Fruit fly (Drosophila melanogaster) whole organism, prepupa: Measurements from ENCODE around the gene TfIIFalpha.

Source experiments
- CG10631 ChIP-seq: fragments of 200-800 bp; sonication (Bioruptor generic); optimal IDR thresholded peaks from 2 replicates; lab custom pipeline; 2016; ENCODE audit warnings: missing biosample characterization, missing genetic modification characterization
- CG11294 ChIP-seq: fragments of 200-800 bp; sonication (Bioruptor generic); IDR thresholded peaks from 2 replicates; pipeline ENCODE4 v1.3.6; 2022; ENCODE audit warnings: missing biosample characterization, missing genetic modification characterization
- CG11762 ChIP-seq: fragments of 200-800 bp; sonication (Bioruptor generic); optimal IDR thresholded peaks from 3 replicates; lab custom pipeline; 2016; ENCODE audit warnings: missing biosample characterization, missing genetic modification characterization; ENCODE audit not compliant: insufficient read depth
- CG15336 ChIP-seq: fragments of 200-800 bp; sonication (Bioruptor generic); IDR thresholded peaks from 2 replicates; pipeline ENCODE4 v1.3.6; 2022; ENCODE audit warnings: missing biosample characterization, missing genetic modification characterization
- CG1621 ChIP-seq: fragments of 200-800 bp; sonication (Bioruptor generic); optimal IDR thresholded peaks from 3 replicates; lab custom pipeline; 2018; ENCODE audit warnings: missing biosample characterization, mild to moderate bottlenecking, missing genetic modification characterization
- CG3032 ChIP-seq: fragments of 200-800 bp; optimal IDR thresholded peaks from 2 replicates; lab custom pipeline; 2019; ENCODE audit warnings: missing biosample characterization, mild to moderate bottlenecking, missing genetic modification characterization, moderate library complexity
- CG31627 ChIP-seq: fragments of 200-800 bp; sonication (Bioruptor generic); optimal IDR thresholded peaks from 3 replicates; lab custom pipeline; 2016; ENCODE audit warnings: missing biosample characterization, missing genetic modification characterization
- CG34406 ChIP-seq: fragments of 200-800 bp; sonication (Bioruptor generic); optimal IDR thresholded peaks from 3 replicates; lab custom pipeline; 2016; ENCODE audit warnings: missing biosample characterization, missing genetic modification characterization
- CG3919 ChIP-seq: fragments of 200-800 bp; sonication (Bioruptor generic); optimal IDR thresholded peaks from 3 replicates; lab custom pipeline; 2016; ENCODE audit warnings: missing biosample characterization, missing genetic modification characterization
- CG4318 ChIP-seq: fragments of 200-800 bp; sonication (Bioruptor generic); optimal IDR thresholded peaks from 3 replicates; lab custom pipeline; 2017; ENCODE audit warnings: missing biosample characterization, mild to moderate bottlenecking, missing genetic modification characterization
- CG6163 ChIP-seq: fragments of 200-800 bp; sonication (Bioruptor generic); IDR thresholded peaks from 3 replicates; pipeline ENCODE4 v1.3.6; 2022; ENCODE audit warnings: missing biosample characterization, missing genetic modification characterization
- CG6792 ChIP-seq: fragments of 200-800 bp; sonication (Bioruptor generic); optimal IDR thresholded peaks from 3 replicates; lab custom pipeline; 2016; ENCODE audit warnings: missing biosample characterization, missing genetic modification characterization
- CG7368 ChIP-seq: fragments of 200-800 bp; sonication (Bioruptor generic); optimal IDR thresholded peaks from 3 replicates; lab custom pipeline; 2016; ENCODE audit warnings: missing biosample characterization, missing genetic modification characterization
- CG8119 ChIP-seq: fragments of 200-800 bp; sonication (Bioruptor generic); IDR thresholded peaks from 3 replicates; pipeline ENCODE4 v1.3.6; 2022; ENCODE audit warnings: missing biosample characterization, missing genetic modification characterization
- CG8632 ChIP-seq: fragments of 200-800 bp; sonication (Bioruptor generic); optimal IDR thresholded peaks from 3 replicates; lab custom pipeline; 2016; ENCODE audit warnings: missing biosample characterization, missing genetic modification characterization
- CG9139 ChIP-seq: fragments of 200-800 bp; sonication (Bioruptor generic); optimal IDR thresholded peaks from 3 replicates; lab custom pipeline; 2017; ENCODE audit warnings: missing biosample characterization, mild to moderate bottlenecking, missing genetic modification characterization
- Eip75B ChIP-seq: fragments of 200-800 bp; sonication (Bioruptor generic); optimal IDR thresholded peaks from 3 replicates; lab custom pipeline; 2016; ENCODE audit warnings: missing biosample characterization, missing genetic modification characterization
- Eip78C ChIP-seq: fragments of 200-800 bp; sonication (Bioruptor generic); peaks from one replicate; lab custom pipeline; 2016; ENCODE audit warnings: missing biosample characterization, missing genetic modification characterization
- Eip93F ChIP-seq: fragments of 200-800 bp; sonication (Bioruptor generic); optimal IDR thresholded peaks from 2 replicates; lab custom pipeline; 2016; ENCODE audit warnings: missing biosample characterization, mild to moderate bottlenecking, missing genetic modification characterization
- Ets21C ChIP-seq: fragments of 200-800 bp; sonication (Bioruptor generic); optimal IDR thresholded peaks from 3 replicates; lab custom pipeline; 2016; ENCODE audit warnings: missing biosample characterization, missing genetic modification characterization
- Ets96B ChIP-seq: fragments of 200-800 bp; optimal IDR thresholded peaks from 2 replicates; lab custom pipeline; 2019; ENCODE audit warnings: missing biosample characterization, mild to moderate bottlenecking, missing genetic modification characterization, moderate library complexity
- Gug ChIP-seq: fragments of 200-800 bp; sonication (Bioruptor generic); IDR thresholded peaks from 2 replicates; pipeline ENCODE4 v1.3.6; 2022; ENCODE audit warnings: missing biosample characterization, missing genetic modification characterization
- Hr4 ChIP-seq: fragments of 200-800 bp; sonication (Bioruptor generic); optimal IDR thresholded peaks from 3 replicates; lab custom pipeline; 2016; ENCODE audit warnings: missing biosample characterization, missing genetic modification characterization
- Met ChIP-seq: fragments of 200-800 bp; sonication (Bioruptor generic); optimal IDR thresholded peaks from 3 replicates; lab custom pipeline; 2016; ENCODE audit warnings: missing biosample characterization, missing genetic modification characterization
- OdsH ChIP-seq: fragments of 200-800 bp; sonication (Bioruptor generic); optimal IDR thresholded peaks from 3 replicates; lab custom pipeline; 2016; ENCODE audit warnings: missing biosample characterization, missing genetic modification characterization
- Smox ChIP-seq: fragments of 200-800 bp; sonication (Bioruptor generic); optimal IDR thresholded peaks from 3 replicates; lab custom pipeline; 2016; ENCODE audit warnings: missing biosample characterization, missing genetic modification characterization
- Sox14 ChIP-seq: fragments of 200-800 bp; sonication (Bioruptor generic); optimal IDR thresholded peaks from 3 replicates; lab custom pipeline; 2016; ENCODE audit warnings: missing biosample characterization, missing genetic modification characterization
- achi ChIP-seq: fragments of 200-800 bp; sonication (Bioruptor generic); optimal IDR thresholded peaks from 3 replicates; lab custom pipeline; 2016; ENCODE audit warnings: missing biosample characterization, missing genetic modification characterization
- acj6 ChIP-seq: fragments of 200-800 bp; sonication (Bioruptor generic); optimal IDR thresholded peaks from 3 replicates; lab custom pipeline; 2016; ENCODE audit warnings: missing biosample characterization, missing genetic modification characterization
- cyc ChIP-seq: fragments of 200-800 bp; sonication (Bioruptor generic); optimal IDR thresholded peaks from 3 replicates; lab custom pipeline; 2016; ENCODE audit warnings: missing biosample characterization, missing genetic modification characterization
- dac ChIP-seq: fragments of 200-800 bp; sonication (Bioruptor generic); optimal IDR thresholded peaks from 2 replicates; lab custom pipeline; 2017; ENCODE audit warnings: missing biosample characterization, mild to moderate bottlenecking, missing genetic modification characterization
- eg ChIP-seq: fragments of 200-800 bp; sonication (Bioruptor generic); IDR thresholded peaks from 3 replicates; pipeline ENCODE4 v1.3.6; 2022; ENCODE audit warnings: missing biosample characterization, missing genetic modification characterization
- fd59A ChIP-seq: fragments of 200-800 bp; sonication (Bioruptor generic); optimal IDR thresholded peaks from 2 replicates; lab custom pipeline; 2017; ENCODE audit warnings: missing biosample characterization, mild to moderate bottlenecking, missing genetic modification characterization, missing genetic modification reagents
- fkh ChIP-seq: fragments of 200-800 bp; sonication (Bioruptor generic); optimal IDR thresholded peaks from 3 replicates; lab custom pipeline; 2017; ENCODE audit warnings: missing biosample characterization, mild to moderate bottlenecking, missing genetic modification characterization, moderate library complexity
- lz ChIP-seq: fragments of 200-800 bp; sonication (Bioruptor generic); optimal IDR thresholded peaks from 3 replicates; lab custom pipeline; 2016; ENCODE audit warnings: missing biosample characterization, missing genetic modification characterization
- net ChIP-seq: fragments of 200-800 bp; sonication (Bioruptor generic); optimal IDR thresholded peaks from 3 replicates; lab custom pipeline; 2016; ENCODE audit warnings: missing biosample characterization, missing genetic modification characterization
- svp ChIP-seq: fragments of 200-800 bp; sonication (Bioruptor generic); peaks from one replicate; lab custom pipeline; 2016; ENCODE audit warnings: missing biosample characterization, missing genetic modification characterization
- topi ChIP-seq: fragments of 200-800 bp; sonication (Bioruptor generic); optimal IDR thresholded peaks from 3 replicates; lab custom pipeline; 2016; ENCODE audit warnings: missing biosample characterization, missing genetic modification characterization
- vri ChIP-seq: fragments of 200-800 bp; sonication (Bioruptor generic); optimal IDR thresholded peaks from 3 replicates; lab custom pipeline; 2016; ENCODE audit warnings: missing biosample characterization, mild to moderate bottlenecking, missing genetic modification characterization

Gene TfIIFalpha

dm6 chr3R:6410412-6411225 lies 30.4 kb downstream of the TfIIFalpha start (continued):
- TF ChIP-seq Smox (peak; percentile 77), achi (GFP tag; lab: Kevin White, UChicago) (peak; percentile 82), eg (GFP tag; lab: Robert Waterston, UW) (peak; percentile 61), fd59A (peak; percentile 83), vri (peak; percentile 23), CG11294 (GFP tag; lab: Robert Waterston, UW) (peak; percentile 64), CG9139 (GFP tag; lab: Kevin White, UChicago) (peak; percentile 81), OdsH (GFP tag; lab: Kevin White, UChicago) (peak; percentile 86), Met (peak; percentile 79), topi (GFP tag; lab: Kevin White, UChicago) (peak; percentile 75), lz (GFP tag; lab: Kevin White, UChicago) (peak; percentile 79), Eip93F (GFP tag; lab: Kevin White, UChicago) (no peak), net (GFP tag; lab: Kevin White, UChicago) (peak; percentile 85), cyc (GFP tag; lab: Kevin White, UChicago) (peak; percentile 69), CG3032 (peak; percentile 77), Eip75B (GFP tag; lab: Kevin White, UChicago) (peak; percentile 86), Ets21C (GFP tag; lab: Kevin White, UChicago) (peak; percentile 56), fkh (GFP tag; lab: Kevin White, UChicago) (peak; percentile 81), Hr4 (GFP tag; lab: Kevin White, UChicago) (peak; percentile 94), CG3919 (GFP tag; lab: Kevin White, UChicago) (peak; percentile 81), CG34406 (GFP tag; lab: Kevin White, UChicago) (peak; percentile 79), CG10631 (GFP tag; lab: Kevin White, UChicago) (peak; percentile 87)

DNA sequence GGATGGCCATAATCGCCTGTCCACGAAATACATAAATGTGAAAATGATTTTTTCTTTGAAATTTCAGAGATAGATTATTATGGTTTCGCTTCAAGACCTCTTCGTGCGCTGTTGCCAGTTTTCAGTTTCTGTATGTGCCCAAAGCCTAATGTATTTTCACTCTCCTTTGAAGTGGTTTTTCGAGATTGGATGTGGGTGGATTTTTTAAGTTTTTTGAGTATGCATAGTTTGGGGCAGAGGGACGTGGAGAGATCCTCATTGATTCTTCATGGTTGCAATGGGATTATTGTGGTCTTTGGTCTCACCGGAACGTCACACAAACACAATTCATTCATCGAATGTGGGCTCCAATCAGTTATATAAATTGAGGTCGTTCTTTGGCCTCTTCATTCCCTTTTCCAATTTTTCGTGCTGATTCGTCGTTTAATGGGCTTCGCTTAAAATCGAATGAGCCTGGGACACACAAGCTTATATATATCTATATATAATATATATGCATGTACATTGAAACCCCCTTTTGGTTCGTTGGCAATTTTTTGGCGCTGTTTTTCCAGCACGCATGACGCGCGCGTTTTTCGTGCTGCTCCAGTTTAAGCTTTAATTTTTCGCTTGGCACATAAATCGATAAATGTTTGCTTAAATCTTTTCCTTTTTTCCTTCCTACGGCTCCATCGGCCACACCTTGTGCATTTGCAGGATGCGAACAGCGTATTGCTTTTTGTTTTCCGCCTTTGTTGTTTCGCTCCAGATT lies 31.4 kb downstream of the TfIIFalpha start:
- TF ChIP-seq CG15336 (GFP tag; lab: Robert Waterston, UW): 0 out of 2 replicates have a peak, but pooled peaks have one; percentile 15
- no peak for TF ChIP-seq acj6 (GFP tag; lab: Kevin White, UChicago)
- TF ChIP-seq svp: peak; percentile 77
- TF ChIP-seq CG1621 (tag; lab: Kevin White, UChicago): no peak

- TF ChIP-seq Sox14 (GFP tag; lab: Kevin White, UChicago) (no peak), CG3919 (GFP tag; lab: Kevin White, UChicago) (no peak), Eip75B (GFP tag; lab: Kevin White, UChicago) (no peak), Smox (no peak), Eip78C (GFP tag; lab: Kevin White, UChicago) (peak; percentile 28), dac (no peak), CG6792 (GFP tag; lab: Kevin White, UChicago) (no peak)
Measured at dm6 chr3R:6413771-6414438, 33.6 kb downstream of the TfIIFalpha start.

DNA sequence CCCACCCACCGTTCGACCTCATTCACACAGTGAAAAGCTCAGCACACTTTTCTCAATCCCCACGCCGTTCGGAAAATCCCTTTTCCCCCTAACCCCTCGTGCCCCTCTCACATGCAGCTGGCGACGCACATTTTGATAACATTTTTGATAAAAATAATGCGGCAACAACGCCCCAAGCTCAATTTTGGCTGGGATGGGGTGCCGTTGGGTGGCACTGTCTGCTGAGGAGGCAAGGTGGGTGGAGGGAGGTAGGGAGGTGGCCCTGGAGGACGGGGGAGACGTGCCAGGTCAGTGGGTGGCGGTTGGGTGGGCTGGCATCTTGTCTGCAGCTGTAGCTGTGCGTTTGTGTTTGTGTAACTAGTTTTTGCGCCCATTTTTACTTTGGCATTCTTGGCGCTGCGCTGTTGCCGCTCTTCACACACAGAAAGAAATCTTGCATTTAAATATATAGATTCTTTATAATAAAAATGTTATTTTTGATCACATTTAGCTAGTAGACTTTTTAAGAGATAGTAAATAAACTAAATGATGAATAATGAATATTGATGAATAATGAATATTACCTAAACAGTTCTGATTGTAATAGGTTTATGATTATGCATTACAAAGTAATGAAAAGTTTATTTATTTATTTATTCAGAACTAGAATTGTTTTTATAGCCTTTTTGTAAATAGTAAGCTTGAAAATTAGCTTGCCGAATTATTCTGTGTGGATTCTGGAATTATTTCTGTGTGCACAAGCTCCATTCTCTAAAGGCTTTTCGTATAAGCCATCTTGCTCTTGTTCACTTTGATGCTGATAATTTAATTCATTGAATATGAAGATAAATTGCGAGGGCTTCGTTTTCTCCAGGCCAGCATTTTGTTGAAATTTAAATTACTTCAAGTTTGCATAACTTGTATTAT lies 34.4 kb downstream of the TfIIFalpha start:
- TF ChIP-seq OdsH (GFP tag; lab: Kevin White, UChicago) (peak; percentile 39), CG8632 (no peak), Met (no peak), CG8119 (GFP tag; lab: Robert Waterston, UW) (0 out of 3 replicates have a peak, but pooled peaks have one; percentile 19), acj6 (GFP tag; lab: Kevin White, UChicago) (peak; percentile 31), net (GFP tag; lab: Kevin White, UChicago) (peak; percentile 19), CG31627 (GFP tag; lab: Kevin White, UChicago) (no peak), topi (GFP tag; lab: Kevin White, UChicago) (no peak), CG1621 (tag; lab: Kevin White, UChicago) (no peak), lz (GFP tag; lab: Kevin White, UChicago) (no peak), CG4318 (GFP tag; lab: Kevin White, UChicago) (no peak), CG7368 (no peak), Eip78C (GFP tag; lab: Kevin White, UChicago) (peak; percentile 53), Eip75B (GFP tag; lab: Kevin White, UChicago) (no peak), vri (no peak), CG6163 (no peak), CG11762 (GFP tag; lab: Kevin White, UChicago) (no peak), svp (peak; percentile 6), Ets96B (no peak), Gug (GFP tag; lab: Robert Waterston, UW) (no peak)
